Fruit fly (Drosophila melanogaster) whole organism, wandering third instar larva: ENCODE data around the gene CG8066.

Source experiments
- Abd-B ChIP-seq: fragments of >200 bp; optimal IDR thresholded peaks from 2 replicates; lab custom pipeline; 2017; ENCODE audit warnings: missing biosample characterization, missing genetic modification characterization
- CG9705 ChIP-seq: fragments of 200-800 bp; sonication (Bioruptor generic); optimal IDR thresholded peaks from 2 replicates; lab custom pipeline; 2018; ENCODE audit warnings: missing biosample characterization, mild to moderate bottlenecking, missing genetic modification characterization
- CrebA ChIP-seq: fragments of 200-800 bp; sonication (Bioruptor generic); optimal IDR thresholded peaks from 2 replicates; lab custom pipeline; 2016; ENCODE audit warnings: missing biosample characterization, mild to moderate bottlenecking, missing genetic modification characterization, borderline replicate concordance
- Dif ChIP-seq: fragments of 200-275, 200-300 bp; sonication (Bioruptor generic); optimal IDR thresholded peaks from 2 replicates; lab custom pipeline; 2018; ENCODE audit warnings: missing biosample characterization, missing genetic modification characterization; ENCODE audit not compliant: partially characterized antibody
- HLH106 ChIP-seq: fragments of 200-800 bp; optimal IDR thresholded peaks from 3 replicates; lab custom pipeline; 2019; ENCODE audit warnings: missing biosample characterization, mild to moderate bottlenecking, missing genetic modification characterization, moderate library complexity
- Hnf4 ChIP-seq: fragments of 200-800 bp; sonication (Bioruptor generic); optimal IDR thresholded peaks from 2 replicates; lab custom pipeline; 2016; ENCODE audit warnings: missing biosample characterization, mild to moderate bottlenecking, missing genetic modification characterization
- Jra ChIP-seq: sonication (Bioruptor generic); optimal IDR thresholded peaks from 2 replicates; lab custom pipeline; 2016; ENCODE audit warnings: missing biosample characterization, missing genetic modification characterization
- Myc ChIP-seq: fragments of >200 bp; optimal IDR thresholded peaks from 2 replicates; lab custom pipeline; 2017
- OdsH ChIP-seq: fragments of 200-800 bp; sonication (Bioruptor generic); optimal IDR thresholded peaks from 2 replicates; lab custom pipeline; 2016; ENCODE audit warnings: missing biosample characterization, mild to moderate bottlenecking, missing genetic modification characterization
- Rel ChIP-seq, 2 experiments: fragments of 200-800 bp; sonication (Bioruptor generic) in 1 of 2; optimal IDR thresholded peaks; 2 replicates in 1 of 2; 3 replicates in 1 of 2; lab custom pipeline; 2016 to 2019; ENCODE audit warnings: mild to moderate bottlenecking in 2 of 2, missing biosample characterization in 2 of 2, missing genetic modification characterization in 2 of 2, moderate library complexity in 1 of 2
- Sp1 ChIP-seq: fragments of 200-800 bp; sonication (Bioruptor generic); optimal IDR thresholded peaks from 3 replicates; lab custom pipeline; 2019; ENCODE audit warnings: missing biosample characterization, mild to moderate bottlenecking, missing genetic modification characterization, moderate library complexity
- Vsx2 ChIP-seq: fragments of 200-300, 225-300 bp; sonication (Bioruptor generic); optimal IDR thresholded peaks from 2 replicates; lab custom pipeline; 2018; ENCODE audit warnings: missing biosample characterization, missing genetic modification characterization; ENCODE audit not compliant: partially characterized antibody
- br ChIP-seq: fragments of 200-800 bp; sonication (Bioruptor generic); optimal IDR thresholded peaks from 2 replicates; lab custom pipeline; 2016; ENCODE audit warnings: missing biosample characterization, missing genetic modification characterization
- brk ChIP-seq: fragments of 200-800 bp; sonication (Bioruptor generic); optimal IDR thresholded peaks from 2 replicates; lab custom pipeline; 2016; ENCODE audit warnings: missing biosample characterization, mild to moderate bottlenecking, missing genetic modification characterization
- dl ChIP-seq, 2 experiments: fragments of 175-275, 200-275 bp in 1 of 2; fragments of 200-275 bp in 1 of 2; sonication (Bioruptor generic); optimal IDR thresholded peaks; lab custom pipeline; 2018; ENCODE audit warnings: mild to moderate bottlenecking in 2 of 2, missing biosample characterization in 2 of 2, missing genetic modification characterization in 2 of 2, moderate library complexity in 2 of 2; ENCODE audit not compliant: partially characterized antibody in 2 of 2, insufficient read depth in 1 of 2
- dmrt93B ChIP-seq: fragments of 200-800 bp; sonication (Bioruptor generic); optimal IDR thresholded peaks from 2 replicates; lab custom pipeline; 2018; ENCODE audit warnings: missing biosample characterization, mild to moderate bottlenecking, missing genetic modification characterization
- dsf ChIP-seq: sonication (Bioruptor generic); optimal IDR thresholded peaks from 2 replicates; lab custom pipeline; 2016; ENCODE audit warnings: missing biosample characterization, missing genetic modification characterization, borderline replicate concordance
- ey ChIP-seq: fragments of 200-800 bp; sonication (Bioruptor generic); optimal IDR thresholded peaks from 2 replicates; lab custom pipeline; 2016; ENCODE audit warnings: missing biosample characterization, missing genetic modification characterization
- foxo ChIP-seq, 2 experiments: fragments of 200-800 bp; sonication (Bioruptor generic); optimal IDR thresholded peaks; 2 replicates in 1 of 2; 3 replicates in 1 of 2; lab custom pipeline; 2016 to 2017; ENCODE audit warnings: missing biosample characterization in 2 of 2, missing genetic modification characterization in 2 of 2
- fru ChIP-seq: fragments of 200-800 bp; sonication (Bioruptor generic); optimal IDR thresholded peaks from 3 replicates; lab custom pipeline; 2016; ENCODE audit warnings: missing biosample characterization, mild to moderate bottlenecking, missing genetic modification characterization
- h ChIP-seq: fragments of 200-800 bp; sonication (Bioruptor generic); optimal IDR thresholded peaks from 3 replicates; lab custom pipeline; 2016; ENCODE audit warnings: missing biosample characterization, mild to moderate bottlenecking, missing genetic modification characterization
- jim ChIP-seq: fragments of 175-275, 200-325 bp; sonication (Bioruptor generic); optimal IDR thresholded peaks from 2 replicates; lab custom pipeline; 2016; ENCODE audit warnings: missing biosample characterization, mild to moderate bottlenecking, missing genetic modification characterization
- pan ChIP-seq: fragments of >200 bp; optimal IDR thresholded peaks from 2 replicates; lab custom pipeline; 2017
- psq ChIP-seq: fragments of 200-800 bp; sonication (Bioruptor generic); optimal IDR thresholded peaks from 3 replicates; lab custom pipeline; 2017; ENCODE audit warnings: missing biosample characterization, mild to moderate bottlenecking, missing genetic modification characterization, moderate library complexity
- rgr ChIP-seq: fragments of 200-800 bp; sonication (Bioruptor generic); optimal IDR thresholded peaks from 3 replicates; lab custom pipeline; 2016; ENCODE audit warnings: missing biosample characterization, mild to moderate bottlenecking, missing genetic modification characterization
- sage ChIP-seq: fragments of 200-800 bp; sonication (Bioruptor generic); optimal IDR thresholded peaks from 2 replicates; lab custom pipeline; 2016; ENCODE audit warnings: missing biosample characterization, mild to moderate bottlenecking, missing genetic modification characterization
- sv ChIP-seq: fragments of 200-800 bp; sonication (Bioruptor generic); optimal IDR thresholded peaks from 3 replicates; lab custom pipeline; 2016; ENCODE audit warnings: missing biosample characterization, missing genetic modification characterization
- usp ChIP-seq: fragments of >200 bp; optimal IDR thresholded peaks from 2 replicates; lab custom pipeline; 2017; ENCODE audit warnings: missing biosample characterization, missing genetic modification characterization
- woc ChIP-seq: sonication (Bioruptor generic); optimal IDR thresholded peaks from 2 replicates; lab custom pipeline; 2016; ENCODE audit warnings: missing biosample characterization, mild to moderate bottlenecking, missing genetic modification characterization

Gene CG8066

DNA sequence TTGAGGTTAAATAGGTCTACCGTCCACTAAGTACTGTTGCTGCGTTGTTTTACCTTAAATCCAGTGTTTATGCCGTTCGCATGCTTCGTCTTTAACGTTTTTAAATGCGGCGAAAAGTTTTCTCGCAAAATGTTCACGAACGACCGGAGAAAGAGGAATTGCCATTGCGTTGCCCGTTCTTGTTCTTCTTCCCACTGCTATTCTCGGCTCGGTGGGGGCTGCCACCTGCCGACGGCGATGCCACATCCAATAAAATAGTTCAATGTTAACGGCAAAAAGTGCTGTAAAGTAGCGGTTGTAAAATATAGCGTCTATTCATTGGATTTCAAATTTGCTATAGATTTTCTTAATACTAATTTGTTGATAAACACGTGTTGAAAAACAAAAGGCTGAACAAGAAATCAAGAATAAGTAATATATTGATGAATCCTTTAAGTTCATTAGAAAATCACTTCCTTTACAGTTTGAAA is 7.1 kb upstream of the CG8066 start, which contains the start of gene CG7987 (continued):
- TF ChIP-seq sage (GFP tag; lab: Kevin White, UChicago) (no peak), ey (no peak), OdsH (GFP tag; lab: Kevin White, UChicago) (no peak), jim (GFP tag; lab: Kevin White, UChicago) (no peak), psq (GFP tag; lab: Kevin White, UChicago) (peak; percentile 95)

DNA sequence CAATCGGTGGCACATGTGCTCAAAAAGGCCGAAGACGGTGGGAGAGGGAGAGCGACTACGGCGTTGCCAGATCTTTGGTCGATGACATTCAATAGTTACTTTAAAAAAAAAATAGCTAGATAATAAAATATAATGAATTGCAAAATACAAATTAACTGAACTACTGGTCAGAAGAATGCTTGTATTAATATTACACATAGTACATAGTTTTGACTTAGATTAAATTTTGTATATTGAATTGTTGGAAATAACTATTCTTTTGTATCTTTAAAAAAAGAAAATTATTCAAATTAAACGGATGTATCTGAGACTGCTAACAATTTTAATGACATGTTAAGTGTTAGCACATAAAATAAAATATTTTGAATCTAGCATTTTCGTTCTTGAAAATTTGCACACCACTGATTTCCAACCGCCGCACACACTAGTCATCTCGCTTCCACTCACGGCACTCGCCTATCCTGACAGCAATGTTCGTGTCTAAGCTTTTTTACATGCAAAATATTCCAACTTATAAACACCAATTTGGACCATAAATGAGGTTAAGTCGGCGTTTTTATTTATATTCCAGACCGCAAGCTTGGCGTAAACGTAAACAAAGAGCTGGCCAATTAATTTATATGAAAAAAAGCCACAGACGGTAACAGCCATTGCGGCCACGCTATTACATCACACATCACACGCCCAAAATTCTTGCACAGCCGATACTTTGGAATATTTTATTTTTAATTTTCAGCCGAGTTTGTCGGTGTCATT is 6.5 kb upstream of the CG8066 start:
- TF ChIP-seq HLH106 (tag; lab: Kevin White, UChicago) (peak; percentile 74), woc (GFP tag; lab: Kevin White, UChicago) (peak; percentile 68), sv (GFP tag; lab: Kevin White, UChicago) (peak; percentile 50), jim (GFP tag; lab: Kevin White, UChicago) (no peak), dmrt93B (GFP tag; lab: Kevin White, UChicago) (peak; percentile 61), Hnf4 (GFP tag; lab: Kevin White, UChicago) (peak; percentile 66), fru (GFP tag; lab: Kevin White, UChicago) (peak; percentile 60), psq (GFP tag; lab: Kevin White, UChicago) (peak; percentile 94), pan (no peak), rgr (GFP tag; lab: Kevin White, UChicago) (peak; percentile 74), sage (GFP tag; lab: Kevin White, UChicago) (no peak), Sp1 (GFP tag; lab: Kevin White, UChicago) (peak; percentile 70), CG9705 (GFP tag; lab: Kevin White, UChicago) (no peak), Jra (GFP tag; lab: Kevin White, UChicago) (peak; percentile 65), foxo (GFP tag; optimal IDR thresholded peaks at IDR 0.05; lab: Kevin White, UChicago) (peak in 1 of 2 experiments; percentile 86), usp (GFP tag; lab: Kevin White, UChicago) (no peak), br (GFP tag; lab: Kevin White, UChicago) (peak; percentile 47), OdsH (GFP tag; lab: Kevin White, UChicago) (peak; percentile 75), Rel (GFP tag; optimal IDR thresholded peaks at IDR 0.05; lab: Kevin White, UChicago) (no peak), Rel (tag; optimal IDR thresholded peaks at IDR 0.05; lab: Kevin White, UChicago) (no peak), dsf (peak; percentile 14), ey (peak; percentile 69), h (GFP tag; lab: Kevin White, UChicago) (peak; percentile 61), Myc (peak; percentile 87)

- peak; percentile 11 for TF ChIP-seq Hnf4 (GFP tag; lab: Kevin White, UChicago)
- peak; percentile 69 for TF ChIP-seq Dif (GFP tag; lab: Kevin White, UChicago)
- TF ChIP-seq rgr (GFP tag; lab: Kevin White, UChicago) = peak; percentile 3
- TF ChIP-seq foxo (GFP tag; optimal IDR thresholded peaks at IDR 0.05; lab: Kevin White, UChicago) = no peak
Measured at dm6 chr3R:14569411-14570107, 912 bp upstream of the CG8066 start, which contains the start of gene Cys. Gene Cys, minus strand, starts transcription at chr3R:14569644.

DNA sequence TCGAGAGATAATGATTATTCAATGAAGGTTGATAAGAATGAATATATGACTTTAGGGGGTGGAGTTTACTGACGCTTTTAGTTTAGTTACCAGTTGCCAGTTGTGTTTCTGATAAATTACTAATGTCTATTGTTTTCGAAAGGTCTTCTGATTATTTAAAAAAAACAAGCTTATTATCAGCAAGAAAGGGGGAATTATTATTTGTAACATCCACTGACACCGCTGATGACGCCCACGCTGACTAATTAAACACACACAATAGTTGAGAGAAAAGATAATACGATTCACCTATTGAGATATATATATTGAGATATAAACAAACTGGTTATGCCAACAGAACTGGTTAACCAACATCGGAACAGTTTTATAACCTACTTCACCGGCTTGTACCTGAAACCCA is 851 bp downstream of the CG8066 start:
- TF ChIP-seq brk (GFP tag; lab: Kevin White, UChicago) (no peak), Abd-B (GFP tag; lab: Kevin White, UChicago) (no peak), Sp1 (GFP tag; lab: Kevin White, UChicago) (no peak), ey (no peak), psq (GFP tag; lab: Kevin White, UChicago) (no peak), woc (GFP tag; lab: Kevin White, UChicago) (no peak), CrebA (GFP tag; lab: Kevin White, UChicago) (no peak), dsf (no peak), usp (GFP tag; lab: Kevin White, UChicago) (no peak), CG9705 (GFP tag; lab: Kevin White, UChicago) (no peak)

DNA sequence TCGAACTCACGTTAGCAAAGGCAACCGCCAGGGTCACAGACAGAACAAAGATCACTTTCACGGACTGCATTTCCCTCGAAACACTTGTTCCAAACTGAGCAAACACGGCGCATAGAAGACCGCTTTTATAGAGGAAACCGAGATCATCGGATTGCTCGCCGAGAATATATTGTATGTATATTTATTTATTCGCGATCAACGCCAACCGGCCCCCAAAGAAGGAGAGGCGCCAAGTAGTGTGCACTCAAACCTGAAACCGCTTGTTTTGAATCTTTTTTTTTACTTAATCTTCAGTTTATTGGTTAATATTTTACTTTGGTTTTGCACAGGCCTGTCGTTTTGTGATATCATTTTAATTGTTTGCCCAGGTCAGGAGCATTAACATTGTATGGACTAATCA is 1.3 kb downstream of the CG8066 start, which contains the start of gene CG31313:
Gene CG31313, minus strand, starts transcription at position 101 of the 400 bp plus-strand sequence.
- TF ChIP-seq Rel (GFP tag; optimal IDR thresholded peaks at IDR 0.05; lab: Kevin White, UChicago) (no peak), Rel (tag; optimal IDR thresholded peaks at IDR 0.05; lab: Kevin White, UChicago) (no peak), sage (GFP tag; lab: Kevin White, UChicago) (no peak), Vsx2 (no peak), dl (GFP tag; optimal IDR thresholded peaks at IDR 0.05; lab: Kevin White, UChicago; ENCODE audit: insufficient read depth in 1 of 2, partially characterized antibody in 2 of 2) (no peak), dmrt93B (GFP tag; lab: Kevin White, UChicago) (no peak), dsf (no peak), OdsH (GFP tag; lab: Kevin White, UChicago) (no peak)
